Worm (Caenorhabditis elegans) whole organism, young adult: Measurements from ENCODE around the gene syx-2.
A peak's percentile ranks its signal among the peaks of the same experiment; 100 is the strongest.

Experiments used
- F39B2.1 ChIP-seq: fragments of 200-800 bp; sonication (Bioruptor generic); IDR thresholded peaks from 2 replicates; pipeline ENCODE4 v1.3.6; 2022; ENCODE audit warnings: missing genetic modification reagents, missing genetic modification characterization, missing compliant biosample characterization
- T26A5.8 ChIP-seq: sonication (generic microtip); optimal IDR thresholded peaks from 2 replicates; lab custom pipeline; 2016; ENCODE audit warnings: missing genetic modification characterization, missing compliant biosample characterization
- Y95B8A.8 ChIP-seq: fragments of 200-800 bp; sonication (Bioruptor generic); IDR thresholded peaks from 2 replicates; pipeline ENCODE4 v1.3.6; 2022; ENCODE audit warnings: missing genetic modification reagents, missing genetic modification characterization, missing compliant biosample characterization
- akir-1 ChIP-seq: fragments of 200-800 bp; sonication (Bioruptor generic); optimal IDR thresholded peaks from 2 replicates; lab custom pipeline; 2018; ENCODE audit warnings: mild to moderate bottlenecking, missing genetic modification characterization, moderate library complexity, missing compliant biosample characterization
- ama-1 ChIP-seq, 3 experiments: fragments of 150-350 bp in 1 of 3; sonication (generic microtip) in 2 of 3; optimal IDR thresholded peaks; 2 replicates each; lab custom pipeline; 2014 to 2018; ENCODE audit warnings: missing biosample characterization in 2 of 3, missing genetic modification characterization in 2 of 3, missing genetic modification reagents in 2 of 3
- ceh-58 ChIP-seq: fragments of 200-800 bp; sonication (Bioruptor generic); IDR thresholded peaks from 2 replicates; pipeline ENCODE4 v1.3.6; 2022; ENCODE audit warnings: missing genetic modification characterization, missing compliant biosample characterization
- efl-1 ChIP-seq: fragments of 150-350 bp; optimal IDR thresholded peaks from 2 replicates; lab custom pipeline; 2014; ENCODE audit warnings: missing biosample characterization, missing genetic modification reagents, missing genetic modification characterization
- nhr-179 ChIP-seq: sonication (generic microtip); optimal IDR thresholded peaks from 2 replicates; lab custom pipeline; 2016; ENCODE audit warnings: mild to moderate bottlenecking, missing genetic modification characterization, missing compliant biosample characterization
- nhr-80 ChIP-seq: sonication (generic microtip); optimal IDR thresholded peaks from 2 replicates; lab custom pipeline; 2016; ENCODE audit warnings: missing genetic modification characterization, missing compliant biosample characterization
- snpc-4 ChIP-seq, 5 experiments: fragments of 150-350 bp in 1 of 5; sonication (generic microtip) in 4 of 5; optimal IDR thresholded peaks; 2 replicates each; lab custom pipeline; 2014 to 2018; ENCODE audit warnings: missing genetic modification characterization in 5 of 5, missing biosample characterization in 3 of 5, antibody characterized with exemption in 2 of 5, mild to moderate bottlenecking in 2 of 5, missing compliant biosample characterization in 2 of 5, missing genotype in 2 of 5, moderate library complexity in 2 of 5, missing genetic modification reagents in 1 of 5

DNA sequence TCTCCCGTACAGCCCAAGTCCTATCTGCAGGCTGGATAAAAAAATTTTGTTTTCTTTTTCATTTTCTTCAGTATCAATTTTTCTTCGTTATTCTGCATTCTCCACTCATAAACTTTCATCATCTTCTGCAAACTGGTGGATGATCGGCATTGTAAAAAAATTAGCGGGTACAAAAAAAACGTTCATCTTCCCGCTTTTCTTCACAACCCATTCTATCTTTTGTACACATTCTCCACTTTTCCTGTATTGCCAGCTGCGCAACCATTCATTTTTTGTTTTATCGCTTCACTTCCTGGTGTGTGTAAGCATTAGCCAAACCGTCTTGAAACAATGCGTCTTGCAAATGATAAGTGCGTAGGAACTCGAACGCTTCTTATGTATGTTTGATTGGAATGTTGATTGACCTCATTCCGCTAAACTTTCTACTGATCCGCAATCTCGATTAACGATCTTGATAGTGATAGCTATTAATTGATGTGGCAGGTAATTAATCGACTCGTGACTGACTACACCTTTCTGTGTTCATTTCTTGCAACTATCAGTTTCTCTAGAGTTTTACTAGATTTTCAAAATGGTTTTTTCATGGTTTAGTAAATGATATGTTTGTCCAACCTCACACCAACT lies 14.6 kb downstream of the syx-2 start:
- no peak for TF ChIP-seq Y95B8A.8 (GFP tag; lab: Robert Waterston, UW)
- TF ChIP-seq T26A5.8 (tag; lab: Kevin White, UChicago): no peak
- no peak for TF ChIP-seq nhr-179 (tag; lab: Kevin White, UChicago)
- no peak for TF ChIP-seq ama-1 (optimal IDR thresholded peaks at IDR 0.05; lab: Kevin White, UChicago)
- no peak for TF ChIP-seq ama-1 (GFP tag; optimal IDR thresholded peaks at IDR 0.05; lab: Kevin White, UChicago)
- TF ChIP-seq F39B2.1: no peak
- TF ChIP-seq snpc-4 (GFP tag; optimal IDR thresholded peaks at IDR 0.05; lab: Kevin White, UChicago): no peak
- TF ChIP-seq snpc-4 (tag; optimal IDR thresholded peaks at IDR 0.05; lab: Kevin White, UChicago): no peak
- peak; percentile 28 for TF ChIP-seq nhr-80 (tag; lab: Kevin White, UChicago)
- TF ChIP-seq akir-1 (GFP tag; lab: Kevin White, UChicago): no peak
- TF ChIP-seq ceh-58 (GFP tag; lab: Robert Waterston, UW): no peak
- TF ChIP-seq efl-1 (GFP tag; lab: Kevin White, UChicago): no peak
